Fruit fly (Drosophila melanogaster): ENCODE data around the gene CG42586.

The CG42586 gene

DNA sequence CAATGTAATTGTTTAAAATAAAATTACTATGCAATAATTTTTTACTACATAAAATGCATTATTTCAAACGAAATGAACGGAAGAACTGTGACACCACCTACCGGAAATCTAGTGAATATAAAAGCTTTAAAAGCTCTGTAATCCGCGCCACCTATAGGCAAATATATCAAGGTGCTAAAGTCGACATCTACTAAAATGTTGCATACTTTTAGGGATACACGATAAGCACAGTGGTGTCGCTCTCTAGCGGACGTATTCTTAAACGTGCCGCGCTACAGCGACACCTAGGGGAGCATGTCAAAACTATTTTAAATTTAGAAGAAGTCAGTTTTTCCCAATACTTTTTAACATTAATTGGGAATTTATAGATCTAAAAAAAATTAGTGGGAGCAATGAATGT lies 35.4 kb downstream of the CG42586 start (continued):
- TF ChIP-seq ato (GFP tag; IDR thresholded peaks at IDR 0.05; ENCODE audit: partially characterized antibody) (peak; percentile 53; the same call in 1 of the 2 replicates), Doc2 (GFP tag; IDR thresholded peaks at IDR 0.05) (no peak), prd (optimal IDR thresholded peaks at IDR 0.05) (peak in 1 of 2 experiments; percentile 84), prd (GFP tag; IDR thresholded peaks at IDR 0.05) (peak; percentile 84), CG7963 (GFP tag; IDR thresholded peaks at IDR 0.05; ENCODE audit: partially characterized antibody) (no peak), D19A (tag; optimal IDR thresholded peaks at IDR 0.05) (peak; percentile 44), CG9932 (GFP tag; IDR thresholded peaks at IDR 0.05) (peak; percentile 79), her (GFP tag; optimal IDR thresholded peaks at IDR 0.05) (peak; percentile 76), CG16779 (GFP tag; IDR thresholded peaks at IDR 0.05) (peak; percentile 59; the same call in 1 of the 2 replicates), nmo (GFP tag; optimal IDR thresholded peaks at IDR 0.05) (peak; percentile 58), Med (GFP tag) (peak; percentile 97), Meics (GFP tag; optimal IDR thresholded peaks at IDR 0.05) (peak; percentile 81), hb (GFP tag; IDR thresholded peaks at IDR 0.05; ENCODE audit: partially characterized antibody) (no peak), CG3995 (GFP tag; optimal IDR thresholded peaks at IDR 0.05) (no peak), NfI (GFP tag; optimal IDR thresholded peaks at IDR 0.05) (peak; percentile 81), CG6683 (GFP tag; optimal IDR thresholded peaks at IDR 0.05) (no peak), CG2120 (GFP tag; optimal IDR thresholded peaks at IDR 0.05) (peak; percentile 66), twi (tag; optimal IDR thresholded peaks at IDR 0.05) (peak; percentile 48), dm (GFP tag; optimal IDR thresholded peaks at IDR 0.05) (peak; percentile 26), pzg (GFP tag; optimal IDR thresholded peaks at IDR 0.05) (peak; percentile 8), dan (GFP tag; IDR thresholded peaks at IDR 0.05) (no peak), CG34376 (GFP tag; optimal IDR thresholded peaks at IDR 0.05) (peak; percentile 16), HLHmδ (GFP tag; optimal IDR thresholded peaks at IDR 0.05) (peak; percentile 56), Usf (GFP tag; optimal IDR thresholded peaks at IDR 0.05) (no peak), CG10274 (GFP tag; optimal IDR thresholded peaks at IDR 0.05) (no peak), tna (GFP tag; IDR thresholded peaks at IDR 0.05; ENCODE audit: partially characterized antibody) (no peak), HmgD (GFP tag; optimal IDR thresholded peaks at IDR 0.05) (peak; percentile 59), knrl (GFP tag; IDR thresholded peaks at IDR 0.05; ENCODE audit: partially characterized antibody) (peak; percentile 37; the same call in 1 of the 3 replicates), gsb (GFP tag; IDR thresholded peaks at IDR 0.05) (peak; percentile 58), ERR (GFP tag; optimal IDR thresholded peaks at IDR 0.05) (peak; percentile 27), CHES-1-like (GFP tag; optimal IDR thresholded peaks at IDR 0.05) (peak; percentile 51), hkb (optimal IDR thresholded peaks at IDR 0.05) (no peak), hkb (GFP tag; IDR thresholded peaks at IDR 0.05) (peak; percentile 65), ash1 (GFP tag; optimal IDR thresholded peaks at IDR 0.05) (no peak), amos (GFP tag; IDR thresholded peaks at IDR 0.05; ENCODE audit: partially characterized antibody) (no peak; the same call in 1 of the 2 replicates), pho (GFP tag; optimal IDR thresholded peaks at IDR 0.05) (peak; percentile 54), tll (GFP tag; optimal IDR thresholded peaks at IDR 0.05) (peak in 1 of 2 experiments; percentile 37), CG17612 (GFP tag; IDR thresholded peaks at IDR 0.05) (peak; percentile 34; the same call in 1 of the 2 replicates), croc (GFP tag; conservative IDR thresholded peaks at IDR 0.05) (peak; percentile 68; the same call in 2 of the 3 replicates), Vsx1 (GFP tag; optimal IDR thresholded peaks at IDR 0.05) (peak; percentile 16), CG12236 (GFP tag; optimal IDR thresholded peaks at IDR 0.05) (peak; percentile 1), luna (GFP tag; optimal IDR thresholded peaks at IDR 0.05) (no peak), CG18262 (tag; optimal IDR thresholded peaks at IDR 0.05) (peak; percentile 71), Hr3 (GFP tag; optimal IDR thresholded peaks at IDR 0.05) (peak; percentile 61), CG4360 (GFP tag; IDR thresholded peaks at IDR 0.05) (peak; percentile 31; the same call in 1 of the 2 replicates), Scr (GFP tag; IDR thresholded peaks at IDR 0.05; ENCODE audit: partially characterized antibody) (no peak), cwo (GFP tag; optimal IDR thresholded peaks at IDR 0.05) (no peak), Deaf1 (tag; optimal IDR thresholded peaks at IDR 0.05) (no peak), sens-2 (GFP tag; IDR thresholded peaks at IDR 0.05) (peak; percentile 48), CG10147 (GFP tag; optimal IDR thresholded peaks at IDR 0.05) (no peak)

Measured in whole organism, embryonic.